Worm (Caenorhabditis elegans): Measurements from ENCODE around the gene srw-15.

ce11 chrV:15192377-15192776 is 38.0 kb upstream of the srw-15 start, which contains the start of gene plc-2:
- TF ChIP-seq ceh-9 (tag; optimal IDR thresholded peaks at IDR 0.05), result no peak
- TF ChIP-seq nhr-237 (tag; optimal IDR thresholded peaks at IDR 0.05), result no peak
- no peak for TF ChIP-seq nhr-23 (tag; optimal IDR thresholded peaks at IDR 0.05)
- TF ChIP-seq unc-62 (GFP tag; optimal IDR thresholded peaks at IDR 0.05), result no peak
- no peak for TF ChIP-seq ama-1 (optimal IDR thresholded peaks at IDR 0.05)
- TF ChIP-seq fkh-10 (GFP tag; optimal IDR thresholded peaks at IDR 0.05), result no peak
- TF ChIP-seq elt-3 (tag; optimal IDR thresholded peaks at IDR 0.05), result no peak
- TF ChIP-seq ceh-82 (tag; optimal IDR thresholded peaks at IDR 0.05), result no peak
- no peak for TF ChIP-seq lin-39 (tag; optimal IDR thresholded peaks at IDR 0.05)
- TF ChIP-seq snpc-4 (tag; optimal IDR thresholded peaks at IDR 0.05), result no peak
- TF ChIP-seq unc-39 (tag; optimal IDR thresholded peaks at IDR 0.05), result no peak
- no peak for TF ChIP-seq tbx-2 (tag; optimal IDR thresholded peaks at IDR 0.05)
- TF ChIP-seq zag-1 (tag; optimal IDR thresholded peaks at IDR 0.05), result no peak

All from whole organism, L3 larva.